Fruit fly (Drosophila melanogaster) whole organism, embryonic: ENCODE measurements around the gene Enoph.

ENCODE experiments used
- B-H2 ChIP-seq: fragments of 200-800 bp; sonication (Bioruptor generic); optimal IDR thresholded peaks from 2 replicates; lab custom pipeline; 2018; ENCODE audit warnings: missing biosample characterization, mild to moderate bottlenecking, missing genetic modification characterization
- CG10431 ChIP-seq: fragments of 200-800 bp; sonication (Bioruptor generic); optimal IDR thresholded peaks from 3 replicates; lab custom pipeline; 2018; ENCODE audit warnings: missing biosample characterization, mild to moderate bottlenecking, missing genetic modification characterization
- CG10565 ChIP-seq: fragments of 200-800 bp; sonication (Bioruptor generic); optimal IDR thresholded peaks from 3 replicates; lab custom pipeline; 2016; ENCODE audit warnings: missing biosample characterization, mild to moderate bottlenecking, missing genetic modification characterization
- CG11085 ChIP-seq: fragments of 200-800 bp; sonication (Bioruptor generic); IDR thresholded peaks from 2 replicates; pipeline ENCODE4 v1.3.6; 2022; ENCODE audit warnings: missing biosample characterization, missing genetic modification characterization
- CG12104 ChIP-seq: fragments of 200-800 bp; sonication (Bioruptor generic); optimal IDR thresholded peaks from 3 replicates; lab custom pipeline; 2016; ENCODE audit warnings: missing biosample characterization, missing genetic modification characterization
- CG12391 ChIP-seq: fragments of 200-800 bp; sonication (Bioruptor generic); optimal IDR thresholded peaks from 3 replicates; lab custom pipeline; 2018; ENCODE audit warnings: missing biosample characterization, mild to moderate bottlenecking, missing genetic modification characterization, moderate library complexity
- CG13287 ChIP-seq: fragments of 200-800 bp; sonication (Bioruptor generic); IDR thresholded peaks from 2 replicates; pipeline ENCODE4 v1.3.6; 2022; ENCODE audit warnings: missing biosample characterization, missing genetic modification characterization; ENCODE audit not compliant: partially characterized antibody
- CG14014 ChIP-seq: fragments of 200-800 bp; sonication (Bioruptor generic); IDR thresholded peaks from 2 replicates; pipeline ENCODE4 v1.3.6; 2022; ENCODE audit warnings: missing biosample characterization, missing genetic modification characterization
- CG15011 ChIP-seq: fragments of 200-800 bp; sonication (Bioruptor generic); optimal IDR thresholded peaks from 3 replicates; lab custom pipeline; 2018; ENCODE audit warnings: missing biosample characterization, mild to moderate bottlenecking, missing genetic modification characterization
- CG1792 ChIP-seq: fragments of 200-800 bp; sonication (Bioruptor generic); optimal IDR thresholded peaks from 2 replicates; lab custom pipeline; 2016; ENCODE audit warnings: missing biosample characterization, missing genetic modification characterization
- CG2120 ChIP-seq: fragments of 200-800 bp; sonication (Bioruptor generic); optimal IDR thresholded peaks from 3 replicates; lab custom pipeline; 2016; ENCODE audit warnings: missing biosample characterization, missing genetic modification characterization
- CG30431 ChIP-seq: fragments of 200-800 bp; sonication (Bioruptor generic); optimal IDR thresholded peaks from 2 replicates; lab custom pipeline; 2017; ENCODE audit warnings: missing biosample characterization, missing genetic modification characterization
- CG31365 ChIP-seq: fragments of 200-800 bp; sonication (Bioruptor generic); optimal IDR thresholded peaks from 2 replicates; lab custom pipeline; 2018; ENCODE audit warnings: missing biosample characterization, mild to moderate bottlenecking, missing genetic modification characterization
- CG31441 ChIP-seq: fragments of 200-800 bp; sonication (Bioruptor generic); IDR thresholded peaks from 2 replicates; pipeline ENCODE4 v1.3.6; 2022; ENCODE audit warnings: missing biosample characterization, missing genetic modification characterization
- CG3281 ChIP-seq: fragments of 200-800 bp; sonication (Bioruptor generic); optimal IDR thresholded peaks from 3 replicates; lab custom pipeline; 2017; ENCODE audit warnings: missing biosample characterization, mild to moderate bottlenecking, missing genetic modification characterization
- CG3726 ChIP-seq: fragments of 200-800 bp; sonication (Bioruptor generic); IDR thresholded peaks from 3 replicates; pipeline ENCODE4, ENCODE4 v1.3.6; 2022; ENCODE audit warnings: missing biosample characterization, missing genetic modification characterization
- CG3847 ChIP-seq: fragments of 200-800 bp; sonication (Bioruptor generic); IDR thresholded peaks from 2 replicates; pipeline ENCODE4 v1.3.6; 2022; ENCODE audit warnings: missing biosample characterization, missing genetic modification characterization
- CG4707 ChIP-seq: fragments of 200-800 bp; sonication (Bioruptor generic); optimal IDR thresholded peaks from 2 replicates; lab custom pipeline; 2018; ENCODE audit warnings: missing biosample characterization, mild to moderate bottlenecking, missing genetic modification characterization, moderate library complexity
- CG4730 ChIP-seq: fragments of 200-800 bp; sonication (Bioruptor generic); IDR thresholded peaks from 2 replicates; pipeline ENCODE4 v1.3.6; 2022; ENCODE audit warnings: missing biosample characterization, missing genetic modification characterization
- CG9797 ChIP-seq: fragments of 200-800 bp; sonication (Bioruptor generic); optimal IDR thresholded peaks from 3 replicates; lab custom pipeline; 2018; ENCODE audit warnings: missing biosample characterization, mild to moderate bottlenecking, missing genetic modification characterization
- Dip2 ChIP-seq: fragments of 200-800 bp; sonication (Bioruptor generic); IDR thresholded peaks from 2 replicates; pipeline ENCODE4 v1.3.6; 2022; ENCODE audit warnings: missing biosample characterization, missing genetic modification characterization
- Doc3 ChIP-seq: fragments of 200-800 bp; sonication (Bioruptor generic); IDR thresholded peaks from 3 replicates; pipeline ENCODE4 v1.3.6; 2022; ENCODE audit warnings: missing biosample characterization, missing genetic modification characterization; ENCODE audit not compliant: partially characterized antibody
- Hr51 ChIP-seq, 2 experiments: fragments of 200-800 bp; sonication (Bioruptor generic); optimal IDR thresholded peaks; 2 replicates in 1 of 2; 3 replicates in 1 of 2; lab custom pipeline; 2016 to 2018; ENCODE audit warnings: missing biosample characterization in 2 of 2, missing genetic modification characterization in 2 of 2, mild to moderate bottlenecking in 1 of 2, moderate library complexity in 1 of 2
- Meics ChIP-seq: fragments of 200-800 bp; sonication (Bioruptor generic); optimal IDR thresholded peaks from 2 replicates; lab custom pipeline; 2017; ENCODE audit warnings: missing biosample characterization, mild to moderate bottlenecking, missing genetic modification characterization
- Mrtf ChIP-seq: fragments of 200-800 bp; sonication (Bioruptor generic); IDR thresholded peaks from 3 replicates; pipeline ENCODE4 v1.3.6; 2022; ENCODE audit warnings: missing biosample characterization, missing genetic modification characterization
- Oli ChIP-seq: fragments of 200-800 bp; sonication (Bioruptor generic); optimal IDR thresholded peaks from 2 replicates; lab custom pipeline; 2018; ENCODE audit warnings: missing biosample characterization, mild to moderate bottlenecking, missing genetic modification characterization, moderate library complexity
- Ptx1 ChIP-seq: fragments of 200-800 bp; sonication (Bioruptor generic); IDR thresholded peaks from 2 replicates; pipeline ENCODE4 v1.3.6; 2022; ENCODE audit warnings: missing biosample characterization, missing genetic modification characterization
- Sox102F ChIP-seq: fragments of 200-800 bp; sonication (Bioruptor generic); optimal IDR thresholded peaks from 2 replicates; lab custom pipeline; 2018; ENCODE audit warnings: missing biosample characterization, mild to moderate bottlenecking, missing genetic modification characterization, moderate library complexity
- Ssrp ChIP-seq: fragments of 200-800 bp; sonication (Bioruptor generic); optimal IDR thresholded peaks from 2 replicates; lab custom pipeline; 2018; ENCODE audit warnings: missing biosample characterization, mild to moderate bottlenecking, missing genetic modification characterization, moderate library complexity
- abd-A ChIP-seq: fragments of 200-800 bp; sonication (Bioruptor generic); optimal IDR thresholded peaks from 3 replicates; lab custom pipeline; 2019; ENCODE audit warnings: missing biosample characterization, mild to moderate bottlenecking, missing genetic modification characterization, moderate library complexity
- ase ChIP-seq: fragments of 200-800 bp; sonication (Bioruptor generic); IDR thresholded peaks from 3 replicates; pipeline ENCODE4 v1.3.6; 2022; ENCODE audit warnings: missing biosample characterization, missing genetic modification characterization
- bcd ChIP-seq: fragments of 200-800 bp; sonication (Bioruptor generic); optimal IDR thresholded peaks from 2 replicates; lab custom pipeline; 2017; ENCODE audit warnings: missing biosample characterization, mild to moderate bottlenecking, missing genetic modification characterization
- chm ChIP-seq: fragments of 200-800 bp; sonication (Bioruptor generic); IDR thresholded peaks from 2 replicates; pipeline ENCODE4 v1.3.6; 2022; ENCODE audit warnings: missing biosample characterization, missing genetic modification characterization
- danr ChIP-seq: fragments of 200-800 bp; sonication (Bioruptor generic); IDR thresholded peaks from 2 replicates; pipeline ENCODE4 v1.3.6; 2022; ENCODE audit warnings: missing biosample characterization, missing genetic modification characterization
- en ChIP-seq: fragments of 200-800 bp; sonication (Bioruptor generic); optimal IDR thresholded peaks from 2 replicates; lab custom pipeline; 2016; ENCODE audit warnings: missing biosample characterization, missing genetic modification characterization
- eve ChIP-seq, 2 experiments: fragments of >200 bp; optimal IDR thresholded peaks; 2 replicates each; lab custom pipeline; 2017; ENCODE audit warnings: missing biosample characterization in 2 of 2, missing genetic modification characterization in 2 of 2
- gsb-n ChIP-seq: fragments of 200-800 bp; sonication (Bioruptor generic); optimal IDR thresholded peaks from 3 replicates; lab custom pipeline; 2018; ENCODE audit warnings: missing biosample characterization, mild to moderate bottlenecking, missing genetic modification characterization
- lab ChIP-seq: fragments of 200-800 bp; sonication (Bioruptor generic); optimal IDR thresholded peaks from 3 replicates; lab custom pipeline; 2017; ENCODE audit warnings: missing biosample characterization, missing genetic modification characterization, mild to moderate bottlenecking, moderate library complexity, missing genetic modification reagents
- nau ChIP-seq: fragments of 200-800 bp; sonication (Bioruptor generic); optimal IDR thresholded peaks from 3 replicates; lab custom pipeline; 2017; ENCODE audit warnings: missing biosample characterization, mild to moderate bottlenecking, missing genetic modification characterization, missing genetic modification reagents
- oc ChIP-seq: fragments of 200-800 bp; sonication (Bioruptor generic); optimal IDR thresholded peaks from 2 replicates; lab custom pipeline; 2018; ENCODE audit warnings: missing biosample characterization, mild to moderate bottlenecking, missing genetic modification characterization, moderate library complexity
- pan ChIP-seq, 4 experiments: fragments of >200 bp in 3 of 4; fragments of 200-800 bp in 1 of 4; sonication (Bioruptor generic) in 1 of 4; optimal IDR thresholded peaks in 3 of 4; IDR thresholded peaks in 1 of 4; 2 replicates each; pipeline versions ENCODE4 v1.3.6 to Lab custom; 2017 to 2022; ENCODE audit warnings: missing biosample characterization in 2 of 4, missing genetic modification characterization in 2 of 4, mixed read lengths in 1 of 4
- pnt ChIP-seq: fragments of 200-800 bp; sonication (Bioruptor generic); optimal IDR thresholded peaks from 3 replicates; lab custom pipeline; 2016; ENCODE audit warnings: missing biosample characterization, missing genetic modification characterization
- repo ChIP-seq: fragments of 200-800 bp; sonication (Bioruptor generic); optimal IDR thresholded peaks from 2 replicates; lab custom pipeline; 2016; ENCODE audit warnings: missing biosample characterization, missing genetic modification characterization
- sim ChIP-seq: fragments of 200-800 bp; sonication (Bioruptor generic); IDR thresholded peaks from 2 replicates; pipeline ENCODE4 v1.3.6; 2022; ENCODE audit warnings: missing biosample characterization, missing genetic modification characterization
- sisA ChIP-seq: fragments of 200-800 bp; sonication (Bioruptor generic); IDR thresholded peaks from 2 replicates; pipeline ENCODE4 v1.3.6; 2022; ENCODE audit warnings: missing biosample characterization, missing genetic modification characterization
- sr ChIP-seq: fragments of 200-800 bp; sonication (Bioruptor generic); IDR thresholded peaks from 3 replicates; pipeline ENCODE4 v1.3.6; 2022; ENCODE audit warnings: missing biosample characterization, missing genetic modification characterization
- twi ChIP-seq: fragments of 200-800 bp; optimal IDR thresholded peaks from 2 replicates; lab custom pipeline; 2019; ENCODE audit warnings: missing biosample characterization, mild to moderate bottlenecking, missing genetic modification characterization, moderate library complexity
- unpg ChIP-seq: fragments of 200-800 bp; sonication (Bioruptor generic); optimal IDR thresholded peaks from 3 replicates; lab custom pipeline; 2018; ENCODE audit warnings: missing biosample characterization, mild to moderate bottlenecking, missing genetic modification characterization, moderate library complexity
- zen2 ChIP-seq: fragments of 200-800 bp; sonication (Bioruptor generic); IDR thresholded peaks from 3 replicates; pipeline ENCODE4 v1.3.6; 2022; ENCODE audit warnings: missing biosample characterization, missing genetic modification characterization; ENCODE audit not compliant: partially characterized antibody
- zfh1 ChIP-seq: fragments of 200-800 bp; sonication (Bioruptor generic); IDR thresholded peaks from 3 replicates; pipeline ENCODE4 v1.3.6; 2022; ENCODE audit warnings: missing biosample characterization, missing genetic modification characterization

The Enoph gene

dm6 chr3R:5209481-5209880 lies 47.0 kb downstream of the Enoph start (continued):
- TF ChIP-seq CG10431 (GFP tag; lab: Kevin White, UChicago) (no peak), CG31365 (tag; lab: Kevin White, UChicago) (no peak), twi (tag; lab: Kevin White, UChicago) (no peak), en (no peak), CG12104 (GFP tag; lab: Kevin White, UChicago) (no peak), Ssrp (tag; lab: Kevin White, UChicago) (peak; percentile 55), pnt (GFP tag; lab: Kevin White, UChicago) (no peak), CG12391 (tag; lab: Kevin White, UChicago) (peak; percentile 40), Dip2 (no peak), eve (GFP tag; optimal IDR thresholded peaks at IDR 0.05; lab: Kevin White, UChicago) (no peak), CG4730 (GFP tag; lab: Robert Waterston, UW) (no peak), CG10565 (GFP tag; lab: Kevin White, UChicago) (no peak), pan (optimal IDR thresholded peaks at IDR 0.05; lab: Kevin White, UChicago) (no peak), pan (GFP tag; optimal IDR thresholded peaks at IDR 0.05 in 1 of 2, IDR thresholded peaks at IDR 0.05 in 1 of 2) (peak in 1 of 2 experiments; percentile 39), CG31441 (GFP tag; lab: Robert Waterston, UW) (peak; percentile 60), chm (GFP tag; lab: Robert Waterston, UW) (0 out of 2 replicates have a peak, but pooled peaks have one; percentile 45), CG11085 (no peak), CG14014 (GFP tag; lab: Robert Waterston, UW) (no peak), danr (GFP tag; lab: Robert Waterston, UW) (0 out of 2 replicates have a peak, but pooled peaks have one; percentile 34), CG3281 (no peak), lab (GFP tag; lab: Kevin White, UChicago) (no peak), ase (GFP tag; lab: Robert Waterston, UW) (no peak), sr (GFP tag; lab: Robert Waterston, UW) (peak; percentile 41; the same call in 1 of the 3 replicates), Sox102F (GFP tag; lab: Kevin White, UChicago) (peak; percentile 74), oc (tag; lab: Kevin White, UChicago) (peak; percentile 26), CG13287 (GFP tag; lab: Robert Waterston, UW) (no peak), CG2120 (GFP tag; lab: Kevin White, UChicago) (no peak), Meics (GFP tag; lab: Kevin White, UChicago) (no peak), sim (no peak), B-H2 (GFP tag; lab: Kevin White, UChicago) (no peak), abd-A (no peak), gsb-n (peak; percentile 44), Oli (peak; percentile 58), repo (GFP tag; lab: Kevin White, UChicago) (no peak), Ptx1 (GFP tag; lab: Robert Waterston, UW) (peak; percentile 54; the same call in 1 of the 2 replicates), zen2 (GFP tag; lab: Robert Waterston, UW) (no peak), CG30431 (GFP tag; lab: Kevin White, UChicago) (peak; percentile 27), CG3847 (GFP tag; lab: Robert Waterston, UW) (no peak), sisA (GFP tag; lab: Robert Waterston, UW) (peak; percentile 65), bcd (GFP tag; lab: Kevin White, UChicago) (peak; percentile 20), CG4707 (GFP tag; lab: Kevin White, UChicago) (peak; percentile 17), zfh1 (GFP tag; lab: Robert Waterston, UW) (peak; percentile 58; the same call in 1 of the 3 replicates), CG9797 (GFP tag; lab: Kevin White, UChicago) (no peak), Doc3 (GFP tag; lab: Robert Waterston, UW) (no peak), nau (GFP tag; lab: Kevin White, UChicago) (no peak), unpg (GFP tag; lab: Kevin White, UChicago) (peak; percentile 54), CG3726 (GFP tag; lab: Robert Waterston, UW) (0 out of 3 replicates have a peak, but pooled peaks have one; percentile 21), Mrtf (GFP tag; lab: Robert Waterston, UW) (0 out of 3 replicates have a peak, but pooled peaks have one; percentile 41), Hr51 (GFP tag; optimal IDR thresholded peaks at IDR 0.05; lab: Kevin White, UChicago) (peak in 1 of 2 experiments; percentile 49), CG1792 (GFP tag; lab: Kevin White, UChicago) (no peak), CG15011 (GFP tag; lab: Kevin White, UChicago) (no peak)
